Worm (Caenorhabditis elegans): ENCODE results near the gene laf-1.

Gene laf-1

ce11 chrIII:2787979-2788491, 9.2 kb upstream of the laf-1 start, which contains the start of gene tbcc-1:
tbcc-1 (plus strand) TSS chrIII:2788441.
- TF ChIP-seq him-1 (tag; optimal IDR thresholded peaks at IDR 0.05): no peak
- TF ChIP-seq W03F9.2 (tag; optimal IDR thresholded peaks at IDR 0.05): no peak
- no peak for TF ChIP-seq dao-5 (tag; optimal IDR thresholded peaks at IDR 0.05)

ce11 chrIII:2786740-2787139, 7.9 kb upstream of the laf-1 start, which contains the start of gene nduc-2:
nduc-2 (plus strand) TSS chrIII:2786852.
- TF ChIP-seq dao-5 (tag; optimal IDR thresholded peaks at IDR 0.05) (no peak), him-1 (tag; optimal IDR thresholded peaks at IDR 0.05) (no peak), W03F9.2 (tag; optimal IDR thresholded peaks at IDR 0.05) (no peak)

- TF ChIP-seq him-1 (tag; optimal IDR thresholded peaks at IDR 0.05) (peak; percentile 37), dao-5 (tag; optimal IDR thresholded peaks at IDR 0.05) (no peak), W03F9.2 (tag; optimal IDR thresholded peaks at IDR 0.05) (peak; percentile 99)
Measured at ce11 chrIII:2785840-2786239, 7.0 kb upstream of the laf-1 start, which contains the start of gene Y71H2AM.20. Y71H2AM.20 (minus strand) TSS chrIII:2785948.

ce11 chrIII:2781833-2782232, 3.0 kb upstream of the laf-1 start:
- no peak for TF ChIP-seq W03F9.2 (tag; optimal IDR thresholded peaks at IDR 0.05)
- TF ChIP-seq him-1 (tag; optimal IDR thresholded peaks at IDR 0.05): no peak
- no peak for TF ChIP-seq dao-5 (tag; optimal IDR thresholded peaks at IDR 0.05)

- peak; percentile 61 for TF ChIP-seq W03F9.2 (tag; optimal IDR thresholded peaks at IDR 0.05)
- TF ChIP-seq dao-5 (tag; optimal IDR thresholded peaks at IDR 0.05): no peak
- TF ChIP-seq him-1 (tag; optimal IDR thresholded peaks at IDR 0.05): no peak
Measured at ce11 chrIII:2780793-2781192, 1.9 kb upstream of the laf-1 start, which contains the start of gene Y71H2AM.6. Y71H2AM.6 (plus strand) TSS chrIII:2781056.

- TF ChIP-seq dao-5 (tag; optimal IDR thresholded peaks at IDR 0.05): no peak
- no peak for TF ChIP-seq W03F9.2 (tag; optimal IDR thresholded peaks at IDR 0.05)
- TF ChIP-seq him-1 (tag; optimal IDR thresholded peaks at IDR 0.05): no peak
Measured at ce11 chrIII:2780283-2780682, 1.4 kb upstream of the laf-1 start.

- TF ChIP-seq him-1 (tag; optimal IDR thresholded peaks at IDR 0.05) (no peak), dao-5 (tag; optimal IDR thresholded peaks at IDR 0.05) (no peak), W03F9.2 (tag; optimal IDR thresholded peaks at IDR 0.05) (no peak)
Measured at ce11 chrIII:2770752-2771151, 8.1 kb downstream of the laf-1 start.

ce11 chrIII:2769078-2769477, 9.8 kb downstream of the laf-1 start:
- TF ChIP-seq dao-5 (tag; optimal IDR thresholded peaks at IDR 0.05) (no peak), W03F9.2 (tag; optimal IDR thresholded peaks at IDR 0.05) (no peak), him-1 (tag; optimal IDR thresholded peaks at IDR 0.05) (no peak)

ce11 chrIII:2768635-2769034, 10.2 kb downstream of the laf-1 start, which contains the start of gene swsn-3:
swsn-3 (minus strand) TSS chrIII:2768679.
- peak; percentile 13 for TF ChIP-seq him-1 (tag; optimal IDR thresholded peaks at IDR 0.05)
- peak; percentile 9 for TF ChIP-seq dao-5 (tag; optimal IDR thresholded peaks at IDR 0.05)
- peak; percentile 85 for TF ChIP-seq W03F9.2 (tag; optimal IDR thresholded peaks at IDR 0.05)

- TF ChIP-seq W03F9.2 (tag; optimal IDR thresholded peaks at IDR 0.05): no peak
- TF ChIP-seq him-1 (tag; optimal IDR thresholded peaks at IDR 0.05): no peak
- TF ChIP-seq dao-5 (tag; optimal IDR thresholded peaks at IDR 0.05): no peak
Measured at ce11 chrIII:2760726-2761125, 18.1 kb downstream of the laf-1 start, which contains the start of gene pho-9. pho-9 (minus strand) TSS chrIII:2760816.

- TF ChIP-seq W03F9.2 (tag; optimal IDR thresholded peaks at IDR 0.05) (no peak), dao-5 (tag; optimal IDR thresholded peaks at IDR 0.05) (no peak), him-1 (tag; optimal IDR thresholded peaks at IDR 0.05) (no peak)
Measured at ce11 chrIII:2759308-2759707, 19.5 kb downstream of the laf-1 start.

- TF ChIP-seq him-1 (tag; optimal IDR thresholded peaks at IDR 0.05) (no peak), dao-5 (tag; optimal IDR thresholded peaks at IDR 0.05) (no peak), W03F9.2 (tag; optimal IDR thresholded peaks at IDR 0.05) (no peak)
Measured at ce11 chrIII:2758092-2758491, 20.8 kb downstream of the laf-1 start.

- TF ChIP-seq dao-5 (tag; optimal IDR thresholded peaks at IDR 0.05) (no peak), him-1 (tag; optimal IDR thresholded peaks at IDR 0.05) (no peak), W03F9.2 (tag; optimal IDR thresholded peaks at IDR 0.05) (no peak)
Measured at ce11 chrIII:2757478-2757877, 21.4 kb downstream of the laf-1 start.

- TF ChIP-seq dao-5 (tag; optimal IDR thresholded peaks at IDR 0.05) (no peak), W03F9.2 (tag; optimal IDR thresholded peaks at IDR 0.05) (no peak), him-1 (tag; optimal IDR thresholded peaks at IDR 0.05) (no peak)
Measured at ce11 chrIII:2756260-2756659, 22.6 kb downstream of the laf-1 start, which contains the start of gene gldi-9. gldi-9 (minus strand) TSS chrIII:2756360.

ce11 chrIII:2746553-2746952, 32.3 kb downstream of the laf-1 start, which contains the start of gene Y71H2AM.14:
Y71H2AM.14 (minus strand) TSS chrIII:2746653.
- TF ChIP-seq him-1 (tag; optimal IDR thresholded peaks at IDR 0.05) (no peak), W03F9.2 (tag; optimal IDR thresholded peaks at IDR 0.05) (no peak), dao-5 (tag; optimal IDR thresholded peaks at IDR 0.05) (no peak)
